Worm (Caenorhabditis elegans): ENCODE results near the gene ccm-3.

The ccm-3 gene

DNA sequence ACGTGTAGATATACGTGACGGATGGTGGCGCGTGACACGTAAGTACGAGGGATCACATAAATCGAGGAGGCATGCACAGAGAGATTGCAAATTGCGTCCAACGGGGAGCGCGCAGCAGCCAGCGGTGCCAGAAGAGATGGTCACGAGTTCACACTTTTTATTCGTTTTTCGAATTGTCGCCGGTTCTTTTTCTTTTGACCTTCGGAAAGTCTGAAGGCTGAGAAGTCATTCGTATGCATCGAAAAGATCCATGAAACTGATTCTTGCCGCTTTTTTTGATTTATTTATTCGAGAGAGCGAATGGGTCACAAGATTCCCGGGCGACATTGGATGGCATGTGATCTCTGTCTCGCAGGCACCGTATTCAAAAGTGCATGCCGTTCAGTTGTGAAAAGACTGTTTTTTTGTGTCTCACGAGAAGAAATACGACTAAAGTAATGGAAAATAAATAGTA, 48.1 kb downstream of the ccm-3 start (continued):
- TF ChIP-seq nfyb-1 (GFP tag; IDR thresholded peaks at IDR 0.05) (0 out of 2 replicates have a peak, but pooled peaks have one; percentile 50), dox-1 (GFP tag; IDR thresholded peaks at IDR 0.05) (peak; percentile 53; the same call in 1 of the 2 replicates), hmg-1.2 (GFP tag; IDR thresholded peaks at IDR 0.05) (peak; percentile 62), somi-1 (GFP tag; optimal IDR thresholded peaks at IDR 0.05) (peak; percentile 43)

DNA sequence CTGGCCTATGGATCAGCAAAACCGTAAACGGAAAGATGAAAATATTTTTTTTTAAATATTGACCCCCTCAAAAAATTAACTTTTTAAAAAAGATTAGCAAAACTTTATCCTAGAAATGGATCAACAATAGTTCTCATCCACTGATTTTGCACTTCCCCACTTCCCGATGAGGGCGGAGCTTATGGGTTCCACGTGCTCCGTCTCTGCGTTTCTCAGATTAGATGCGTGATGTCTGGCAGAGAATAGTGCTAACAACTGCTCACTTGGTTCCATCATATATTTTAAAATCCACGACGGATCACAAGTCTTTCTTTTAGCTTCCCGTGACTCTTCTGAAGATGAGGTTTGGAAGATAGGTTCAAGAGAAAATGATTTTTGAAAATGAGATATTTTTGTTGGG, 48.7 kb downstream of the ccm-3 start:
- TF ChIP-seq F49E8.2 (tag; optimal IDR thresholded peaks at IDR 0.05; ENCODE audit: insufficient read depth) (no peak), K12H6.12 (tag; optimal IDR thresholded peaks at IDR 0.05) (peak; percentile 22), ztf-22 (GFP tag; optimal IDR thresholded peaks at IDR 0.05) (no peak)

- TF ChIP-seq ceh-58 (GFP tag; IDR thresholded peaks at IDR 0.05) (0 out of 2 replicates have a peak, but pooled peaks have one; percentile 25), ekl-4 (GFP tag; IDR thresholded peaks at IDR 0.05) (0 out of 2 replicates have a peak, but pooled peaks have one; percentile 19), Y79H2A.3 (GFP tag; conservative IDR thresholded peaks at IDR 0.05) (0 out of 2 replicates have a peak, but pooled peaks have one; percentile 28), F37B4.10 (GFP tag; IDR thresholded peaks at IDR 0.05) (0 out of 2 replicates have a peak, but pooled peaks have one; percentile 64)
Observed at ce11 chrII:10557582-10557981, 49.5 kb downstream of the ccm-3 start.

- no peak for TF ChIP-seq cebp-1 (GFP tag; IDR thresholded peaks at IDR 0.05)
- TF ChIP-seq cebp-1 (tag; optimal IDR thresholded peaks at IDR 0.05): no peak
- no peak for TF ChIP-seq snpc-3.4 (tag; optimal IDR thresholded peaks at IDR 0.05)
- TF ChIP-seq aptf-3 (GFP tag; IDR thresholded peaks at IDR 0.05): no peak
- TF ChIP-seq F37B4.10 (GFP tag; IDR thresholded peaks at IDR 0.05): no peak
- TF ChIP-seq B0019.2 (GFP tag; conservative IDR thresholded peaks at IDR 0.05): no peak
- no peak for TF ChIP-seq F55B11.4 (tag; optimal IDR thresholded peaks at IDR 0.05; ENCODE audit: borderline replicate concordance, insufficient read depth)
- TF ChIP-seq ccch-3 (GFP tag; optimal IDR thresholded peaks at IDR 0.05): no peak
- no peak for TF ChIP-seq hmg-20 (GFP tag; IDR thresholded peaks at IDR 0.05)
- TF ChIP-seq lir-1 (GFP tag; conservative IDR thresholded peaks at IDR 0.05): no peak
- TF ChIP-seq lin-26 (GFP tag; IDR thresholded peaks at IDR 0.05): no peak; the same call in 1 of the 2 replicates
- 0 out of 2 replicates have a peak, but pooled peaks have one; percentile 48 for TF ChIP-seq egl-44 (GFP tag; IDR thresholded peaks at IDR 0.05)
- TF ChIP-seq cebp-2 (GFP tag; IDR thresholded peaks at IDR 0.05): no peak
- no peak for TF ChIP-seq dpl-1 (GFP tag; optimal IDR thresholded peaks at IDR 0.05)
- no peak for TF ChIP-seq Y56A3A.18 (GFP tag; IDR thresholded peaks at IDR 0.05)
- no peak for TF ChIP-seq nhr-179 (tag; optimal IDR thresholded peaks at IDR 0.05)
- no peak for TF ChIP-seq F10E7.11 (tag; optimal IDR thresholded peaks at IDR 0.05)
- no peak for TF ChIP-seq C17E4.6 (GFP tag; IDR thresholded peaks at IDR 0.05)
- no peak for TF ChIP-seq F22D6.2 (tag; optimal IDR thresholded peaks at IDR 0.05)
- TF ChIP-seq somi-1 (GFP tag; optimal IDR thresholded peaks at IDR 0.05): no peak
- TF ChIP-seq B0035.1 (tag; optimal IDR thresholded peaks at IDR 0.05): no peak
- TF ChIP-seq ama-1 (optimal IDR thresholded peaks at IDR 0.05): no peak
- TF ChIP-seq ama-1 (GFP tag; optimal IDR thresholded peaks at IDR 0.05): no peak
- TF ChIP-seq lsy-27 (tag; optimal IDR thresholded peaks at IDR 0.05; ENCODE audit: borderline replicate concordance, insufficient read depth): no peak
- TF ChIP-seq zfh-2 (GFP tag; conservative IDR thresholded peaks at IDR 0.05): no peak
- TF ChIP-seq tbx-9 (tag; optimal IDR thresholded peaks at IDR 0.05; ENCODE audit: borderline replicate concordance): no peak
- peak; percentile 22 for TF ChIP-seq nhr-80 (tag; optimal IDR thresholded peaks at IDR 0.05)
- no peak for TF ChIP-seq nfya-1 (tag; optimal IDR thresholded peaks at IDR 0.05; ENCODE audit: borderline replicate concordance, insufficient read depth)
- TF ChIP-seq ZK185.1 (tag; optimal IDR thresholded peaks at IDR 0.05; ENCODE audit: poor library complexity, severe bottlenecking): no peak
- no peak for TF ChIP-seq akir-1 (GFP tag; optimal IDR thresholded peaks at IDR 0.05)
- no peak for TF ChIP-seq tbp1 (GFP tag; optimal IDR thresholded peaks at IDR 0.05)
- TF ChIP-seq ekl-4 (GFP tag; IDR thresholded peaks at IDR 0.05): no peak
- no peak for TF ChIP-seq snpc-1.1 (tag; optimal IDR thresholded peaks at IDR 0.05; ENCODE audit: insufficient read depth)
- TF ChIP-seq lin-40 (tag; optimal IDR thresholded peaks at IDR 0.05): peak; percentile 25
- TF ChIP-seq madf-10 (tag; optimal IDR thresholded peaks at IDR 0.05): no peak
Observed at ce11 chrII:10557206-10557574, 49.9 kb downstream of the ccm-3 start.

All from whole organism, young adult.